Worm (Caenorhabditis elegans): ENCODE measurements around the gene T26E4.4.

The T26E4.4 gene

DNA sequence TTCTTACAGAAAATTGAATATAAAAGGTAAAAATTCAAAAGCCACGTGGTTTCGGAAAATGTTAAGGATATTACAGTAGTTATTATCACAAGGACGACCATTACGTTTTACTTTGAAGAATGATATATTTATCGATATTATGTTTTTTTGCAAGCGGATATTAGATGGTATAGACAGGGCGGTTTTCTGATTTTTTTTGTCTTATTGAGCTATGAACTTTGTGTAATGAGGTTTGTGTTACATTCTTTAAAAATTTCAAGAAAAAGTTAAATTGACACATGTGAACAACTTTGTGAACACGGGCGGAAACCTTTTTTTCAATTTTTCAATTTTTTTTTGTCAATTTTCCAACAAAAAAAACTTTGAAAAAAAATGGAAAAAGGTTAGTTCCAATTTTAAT is 32.6 kb upstream of the T26E4.4 start, which contains the start of gene srbc-50:
srbc-50 (minus strand) TSS at position 101 of the 400 bp plus-strand sequence.
- TF ChIP-seq gmeb-1 (tag; optimal IDR thresholded peaks at IDR 0.05) (no peak), nhr-129 (tag; optimal IDR thresholded peaks at IDR 0.05) (no peak), F13H6.1 (tag; optimal IDR thresholded peaks at IDR 0.05) (no peak), nhr-23 (tag; optimal IDR thresholded peaks at IDR 0.05) (no peak), sem-4 (tag; optimal IDR thresholded peaks at IDR 0.05) (no peak), snpc-4 (tag; optimal IDR thresholded peaks at IDR 0.05) (no peak), alr-1 (tag; optimal IDR thresholded peaks at IDR 0.05) (no peak), sma-9 (GFP tag; optimal IDR thresholded peaks at IDR 0.05) (no peak), sma-9 (tag; optimal IDR thresholded peaks at IDR 0.05) (no peak), ztf-4 (tag; optimal IDR thresholded peaks at IDR 0.05) (no peak)

ce11 chrV:15821398-15821797 is 29.1 kb upstream of the T26E4.4 start, which contains the start of gene srbc-49:
Gene srbc-49 (plus strand): TSS chrV:15821698.
- TF ChIP-seq ama-1 (optimal IDR thresholded peaks at IDR 0.05) (no peak), mbf-1 (tag; optimal IDR thresholded peaks at IDR 0.05) (no peak), lin-11 (tag; optimal IDR thresholded peaks at IDR 0.05) (no peak), alr-1 (tag; optimal IDR thresholded peaks at IDR 0.05) (no peak), zag-1 (tag; optimal IDR thresholded peaks at IDR 0.05) (no peak), sem-4 (tag; optimal IDR thresholded peaks at IDR 0.05) (no peak), mab-5 (tag; optimal IDR thresholded peaks at IDR 0.05) (no peak), elt-3 (tag; optimal IDR thresholded peaks at IDR 0.05) (no peak), lin-39 (tag; optimal IDR thresholded peaks at IDR 0.05) (no peak), peb-1 (tag; optimal IDR thresholded peaks at IDR 0.05) (no peak), lin-13 (GFP tag; optimal IDR thresholded peaks at IDR 0.05) (no peak), Y55F3AM.14 (GFP tag; optimal IDR thresholded peaks at IDR 0.05) (no peak), nhr-10 (tag; optimal IDR thresholded peaks at IDR 0.05) (no peak), F13H6.1 (tag; optimal IDR thresholded peaks at IDR 0.05) (no peak), ztf-1 (GFP tag; conservative IDR thresholded peaks at IDR 0.05) (no peak), nhr-25 (tag; optimal IDR thresholded peaks at IDR 0.05) (no peak)

ce11 chrV:15819983-15820382 is 27.7 kb upstream of the T26E4.4 start, which contains the start of gene srbc-48:
Gene srbc-48 (plus strand): TSS chrV:15820283.
- no peak for TF ChIP-seq lin-39 (tag; optimal IDR thresholded peaks at IDR 0.05)
- TF ChIP-seq nhr-21 (tag; optimal IDR thresholded peaks at IDR 0.05) = no peak
- TF ChIP-seq mab-5 (tag; optimal IDR thresholded peaks at IDR 0.05) = no peak

DNA sequence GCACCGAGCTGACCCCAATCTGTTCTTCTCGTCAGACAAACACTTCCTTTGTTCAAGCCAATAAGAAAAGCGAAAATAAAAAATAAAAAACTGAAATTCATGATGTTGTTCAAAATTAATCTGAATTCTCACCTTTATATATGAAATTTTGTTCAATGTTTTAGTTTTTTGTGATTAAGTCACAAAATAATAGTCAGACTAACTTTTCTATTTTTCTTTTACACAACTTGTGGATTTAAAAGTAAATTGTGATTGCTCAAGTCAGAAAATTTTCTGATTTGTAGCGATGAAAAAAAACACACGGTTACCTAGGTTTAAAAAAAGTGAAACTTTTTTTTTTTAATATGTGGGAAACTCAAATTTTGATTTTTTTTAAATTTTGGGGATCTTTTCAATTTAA is 25.4 kb upstream of the T26E4.4 start, which contains the start of gene abf-3:
abf-3 (minus strand) TSS at position 101 of the 400 bp plus-strand sequence.
- TF ChIP-seq F13H6.1 (tag; optimal IDR thresholded peaks at IDR 0.05) (no peak), sem-4 (tag; optimal IDR thresholded peaks at IDR 0.05) (no peak), snpc-4 (tag; optimal IDR thresholded peaks at IDR 0.05) (no peak), sma-9 (GFP tag; optimal IDR thresholded peaks at IDR 0.05) (no peak), sma-9 (tag; optimal IDR thresholded peaks at IDR 0.05) (no peak), unc-55 (GFP tag; optimal IDR thresholded peaks at IDR 0.05) (no peak), nhr-129 (tag; optimal IDR thresholded peaks at IDR 0.05) (no peak), lin-13 (GFP tag; optimal IDR thresholded peaks at IDR 0.05) (no peak)

DNA sequence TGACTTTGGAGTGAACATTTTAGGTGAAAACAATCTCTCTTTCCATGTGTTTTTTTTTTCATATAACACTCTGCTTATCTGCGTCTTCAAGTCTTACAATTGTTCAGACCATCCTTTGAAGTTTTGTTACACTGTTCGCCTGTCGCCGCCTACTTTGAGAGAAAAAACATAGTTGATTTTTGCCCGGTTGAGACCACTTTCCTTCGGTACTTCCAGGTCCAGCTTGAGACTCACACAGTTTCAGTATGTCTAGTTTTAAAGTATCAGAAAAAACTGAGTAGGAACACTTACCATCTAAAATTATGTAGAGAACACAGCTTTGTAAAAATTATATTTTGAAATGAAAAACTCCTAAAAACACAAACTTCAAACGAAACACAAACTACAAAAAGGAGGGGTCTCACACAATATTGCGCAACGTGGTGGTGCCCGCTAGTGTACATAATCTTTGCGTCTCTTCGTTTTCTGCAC is 23.7 kb upstream of the T26E4.4 start, which contains the start of the genes fbxa-69 and F54B8.4:
fbxa-69 (minus strand) TSS at position 10 of the 471 bp plus-strand sequence.
F54B8.4 (plus strand) TSS at position 421 of the 471 bp plus-strand sequence.
- TF ChIP-seq dmd-4 (tag; optimal IDR thresholded peaks at IDR 0.05) = no peak
- TF ChIP-seq lin-11 (tag; optimal IDR thresholded peaks at IDR 0.05) = no peak
- no peak for TF ChIP-seq mbf-1 (tag; optimal IDR thresholded peaks at IDR 0.05)
- no peak for TF ChIP-seq skn-1 (tag; optimal IDR thresholded peaks at IDR 0.05)
- TF ChIP-seq ceh-82 (tag; optimal IDR thresholded peaks at IDR 0.05) = no peak
- no peak for TF ChIP-seq ztf-4 (tag; optimal IDR thresholded peaks at IDR 0.05)
- TF ChIP-seq nhr-10 (tag; optimal IDR thresholded peaks at IDR 0.05) = no peak
- TF ChIP-seq nhr-77 (tag; optimal IDR thresholded peaks at IDR 0.05) = no peak
- peak; percentile 48 for TF ChIP-seq nhr-129 (tag; optimal IDR thresholded peaks at IDR 0.05)
- TF ChIP-seq nhr-23 (tag; optimal IDR thresholded peaks at IDR 0.05) = no peak
- peak; percentile 40 for TF ChIP-seq blmp-1 (tag; optimal IDR thresholded peaks at IDR 0.05; ENCODE audit: insufficient read depth)
- TF ChIP-seq sma-9 (GFP tag; optimal IDR thresholded peaks at IDR 0.05) = peak; percentile 22
- no peak for TF ChIP-seq sma-9 (tag; optimal IDR thresholded peaks at IDR 0.05)
- TF ChIP-seq unc-62 (GFP tag; optimal IDR thresholded peaks at IDR 0.05) = no peak
- no peak for TF ChIP-seq aly-2 (tag; optimal IDR thresholded peaks at IDR 0.05)
- no peak for TF ChIP-seq gmeb-1 (tag; optimal IDR thresholded peaks at IDR 0.05)
- TF ChIP-seq mab-5 (tag; optimal IDR thresholded peaks at IDR 0.05) = no peak
- no peak for TF ChIP-seq unc-55 (GFP tag; optimal IDR thresholded peaks at IDR 0.05)
- TF ChIP-seq peb-1 (tag; optimal IDR thresholded peaks at IDR 0.05) = no peak
- TF ChIP-seq C34F6.9 (tag; optimal IDR thresholded peaks at IDR 0.05) = no peak
- TF ChIP-seq nhr-6 (tag; optimal IDR thresholded peaks at IDR 0.05) = no peak
- TF ChIP-seq fos-1 (tag; optimal IDR thresholded peaks at IDR 0.05) = no peak

Measured in whole organism, L2 larva.